Fruit fly (Drosophila melanogaster) whole organism, wandering third instar larva: Measurements from ENCODE around the gene Best2.

Experiments used
- CG32264 ChIP-seq: fragments of 200-800 bp; sonication (Bioruptor generic); optimal IDR thresholded peaks from 2 replicates; lab custom pipeline; 2016; ENCODE audit warnings: missing biosample characterization, missing genetic modification characterization
- CrebA ChIP-seq: fragments of 200-800 bp; sonication (Bioruptor generic); optimal IDR thresholded peaks from 2 replicates; lab custom pipeline; 2016; ENCODE audit warnings: missing biosample characterization, mild to moderate bottlenecking, missing genetic modification characterization, borderline replicate concordance
- Dfd ChIP-seq: fragments of >200 bp; optimal IDR thresholded peaks from 2 replicates; lab custom pipeline; 2017; ENCODE audit warnings: missing biosample characterization, missing genetic modification characterization
- Dif ChIP-seq: fragments of 200-275, 200-300 bp; sonication (Bioruptor generic); optimal IDR thresholded peaks from 2 replicates; lab custom pipeline; 2018; ENCODE audit warnings: missing biosample characterization, missing genetic modification characterization; ENCODE audit not compliant: partially characterized antibody
- GATAd ChIP-seq: sonication (Bioruptor generic); optimal IDR thresholded peaks from 2 replicates; lab custom pipeline; 2016; ENCODE audit warnings: missing biosample characterization, missing genetic modification characterization
- Hr83 ChIP-seq: fragments of 200-300 bp; sonication (Bioruptor generic); optimal IDR thresholded peaks from 2 replicates; lab custom pipeline; 2016; ENCODE audit warnings: missing biosample characterization, mild to moderate bottlenecking, missing genetic modification characterization, moderate library complexity; ENCODE audit not compliant: poor library complexity, severe bottlenecking
- OdsH ChIP-seq: fragments of 200-800 bp; sonication (Bioruptor generic); optimal IDR thresholded peaks from 2 replicates; lab custom pipeline; 2016; ENCODE audit warnings: missing biosample characterization, mild to moderate bottlenecking, missing genetic modification characterization
- Sp1 ChIP-seq: fragments of 200-800 bp; sonication (Bioruptor generic); optimal IDR thresholded peaks from 3 replicates; lab custom pipeline; 2019; ENCODE audit warnings: missing biosample characterization, mild to moderate bottlenecking, missing genetic modification characterization, moderate library complexity
- br ChIP-seq: fragments of 200-800 bp; sonication (Bioruptor generic); optimal IDR thresholded peaks from 2 replicates; lab custom pipeline; 2016; ENCODE audit warnings: missing biosample characterization, missing genetic modification characterization
- dsf ChIP-seq: sonication (Bioruptor generic); optimal IDR thresholded peaks from 2 replicates; lab custom pipeline; 2016; ENCODE audit warnings: missing biosample characterization, missing genetic modification characterization, borderline replicate concordance
- psq ChIP-seq: fragments of 200-800 bp; sonication (Bioruptor generic); optimal IDR thresholded peaks from 3 replicates; lab custom pipeline; 2017; ENCODE audit warnings: missing biosample characterization, mild to moderate bottlenecking, missing genetic modification characterization, moderate library complexity
- usp ChIP-seq: fragments of >200 bp; optimal IDR thresholded peaks from 2 replicates; lab custom pipeline; 2017; ENCODE audit warnings: missing biosample characterization, missing genetic modification characterization

dm6 chr3L:6304859-6305258 lies 48.4 kb upstream of the Best2 start:
- TF ChIP-seq OdsH (no peak), psq (GFP tag; lab: Kevin White, UChicago) (no peak), Sp1 (no peak), dsf (GFP tag; lab: Kevin White, UChicago) (no peak), CG32264 (no peak), br (GFP tag; lab: Kevin White, UChicago) (no peak), GATAd (GFP tag; lab: Kevin White, UChicago) (no peak), CrebA (GFP tag; lab: Kevin White, UChicago) (no peak), Dif (no peak), Dfd (GFP tag; lab: Kevin White, UChicago) (no peak), Hr83 (no peak), usp (GFP tag; lab: Kevin White, UChicago) (no peak)
